Worm (Caenorhabditis elegans): ENCODE data around the gene glb-20.

DNA sequence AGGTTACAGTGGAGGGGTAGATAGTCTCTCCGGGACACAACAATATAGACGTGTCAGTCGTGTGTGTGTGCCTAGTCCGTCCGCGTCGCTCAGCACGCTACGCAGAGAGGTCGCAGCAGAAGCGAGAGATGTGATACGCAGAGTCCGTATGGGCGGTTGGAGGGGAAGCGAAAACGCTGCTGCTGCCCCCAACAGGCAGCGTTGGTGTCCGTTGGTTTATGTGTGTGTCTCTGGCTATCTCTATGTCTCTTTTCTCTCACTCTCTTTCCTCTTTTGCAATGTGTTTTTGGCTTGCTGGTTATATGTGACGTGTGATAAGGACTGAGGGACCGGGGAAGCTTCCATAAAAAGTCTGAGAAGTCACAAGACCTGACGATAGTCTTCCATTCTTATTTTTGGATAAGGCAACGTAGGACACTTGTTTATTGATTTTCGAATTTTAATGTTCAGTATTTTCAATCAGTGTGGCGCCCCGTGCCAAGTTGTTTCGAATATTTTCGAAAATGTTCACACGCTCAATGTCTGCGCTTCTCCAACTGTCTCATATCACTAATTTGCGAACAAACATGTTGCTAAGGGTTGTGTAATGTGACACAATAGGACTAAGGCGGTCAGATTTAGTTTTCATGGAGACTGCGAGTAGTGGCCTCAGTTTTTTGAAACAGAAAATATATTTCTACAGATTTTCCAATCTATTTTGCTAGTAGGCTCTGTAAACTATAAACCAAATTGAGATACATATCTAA lies 28.4 kb downstream of the glb-20 start, which contains the start of gene pab-2:
- TF ChIP-seq klf-2 (GFP tag; conservative IDR thresholded peaks at IDR 0.05): no peak
- peak; percentile 73 for TF ChIP-seq ztf-29 (GFP tag; IDR thresholded peaks at IDR 0.05)

All from whole organism, midembryonic.